Fruit fly (Drosophila melanogaster) Kc167 (cell line): ENCODE results near the gene Lcp65Ae.

Source experiments
- Sin3A ChIP-seq: fragments of >200 bp; optimal IDR thresholded peaks from 2 replicates; lab custom pipeline; 2018; ENCODE audit warnings: missing external identifiers
- psq ChIP-seq: fragments of >200 bp; optimal IDR thresholded peaks from 2 replicates; lab custom pipeline; 2017; ENCODE audit warnings: missing external identifiers

DNA sequence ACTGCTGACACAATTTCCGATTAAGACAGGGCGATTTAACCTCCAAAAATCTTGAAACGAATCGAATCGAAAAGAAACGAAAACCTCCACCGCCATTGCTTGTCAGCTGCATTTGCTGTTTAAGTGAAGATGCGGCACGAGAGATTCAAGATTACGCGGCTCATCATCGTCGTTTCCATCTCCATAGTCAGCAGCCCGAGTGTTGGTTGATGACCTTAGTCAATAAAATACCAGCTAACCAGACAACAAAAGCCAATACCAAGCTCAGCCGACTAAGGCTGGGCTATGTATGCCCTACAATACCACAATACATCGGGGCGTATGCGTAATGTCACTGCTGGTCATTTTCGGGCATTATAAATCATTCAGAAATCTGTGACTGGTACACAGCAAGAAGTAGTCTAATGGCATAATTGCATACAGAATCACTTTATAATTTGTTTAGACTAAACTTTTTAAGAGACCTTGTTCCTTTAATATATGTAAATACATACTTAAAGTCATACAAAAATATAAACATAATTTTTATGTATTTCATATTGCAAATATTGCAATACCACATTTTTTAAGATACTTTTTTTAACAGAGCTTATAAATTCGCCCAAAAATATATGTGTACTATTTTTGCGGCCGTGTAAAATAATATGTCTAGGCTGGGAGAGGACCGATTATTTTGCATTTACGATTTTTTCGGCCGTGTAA, 3.0 kb upstream of the Lcp65Ae start:
- TF ChIP-seq psq (lab: Kevin White, UChicago) (no peak), Sin3A (no peak)
